Worm (Caenorhabditis elegans): ENCODE results near the gene C33F10.14.
"Not testable (repeated sequence)": the region's sequence is repeated elsewhere in the genome, so short reads cannot be mapped to it uniquely, and the experiment has no call there.

DNA sequence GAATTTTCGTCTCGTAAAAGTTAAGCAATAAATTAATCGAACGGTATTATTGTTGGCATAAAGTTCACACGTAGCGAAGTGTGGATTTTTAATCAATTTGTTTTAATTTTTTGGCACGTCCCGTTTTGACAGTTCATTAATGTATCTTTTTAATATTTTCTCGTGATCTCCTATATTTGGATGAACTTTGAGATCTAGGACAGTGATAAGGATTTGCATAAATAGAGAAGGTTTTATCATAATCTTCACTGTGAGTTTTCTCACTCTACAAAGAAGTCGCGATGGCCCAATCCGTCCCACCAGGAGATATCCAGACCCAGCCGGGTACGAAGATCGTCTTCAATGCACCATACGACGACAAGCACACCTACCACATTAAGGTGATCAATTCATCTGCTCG lies 28.0 kb downstream of the C33F10.14 start, which contains the start of the genes C33F10.8 and msp-40:
- not testable (repeated sequence) for TF ChIP-seq fos-1 (tag; optimal IDR thresholded peaks at IDR 0.05); ztf-4 (tag; optimal IDR thresholded peaks at IDR 0.05); efl-1 (optimal IDR thresholded peaks at IDR 0.05); efl-1 (GFP tag; optimal IDR thresholded peaks at IDR 0.05 in 1 of 2); mep-1 (tag; optimal IDR thresholded peaks at IDR 0.05); ztf-11 (tag; optimal IDR thresholded peaks at IDR 0.05); tbx-2 (tag; optimal IDR thresholded peaks at IDR 0.05); ama-1 (optimal IDR thresholded peaks at IDR 0.05); lsy-2 (tag; optimal IDR thresholded peaks at IDR 0.05); mdl-1 (tag; optimal IDR thresholded peaks at IDR 0.05); aly-2 (tag; optimal IDR thresholded peaks at IDR 0.05)

All from whole organism, L1 larva.